Worm (Caenorhabditis elegans): ENCODE data around the gene ins-1.

DNA sequence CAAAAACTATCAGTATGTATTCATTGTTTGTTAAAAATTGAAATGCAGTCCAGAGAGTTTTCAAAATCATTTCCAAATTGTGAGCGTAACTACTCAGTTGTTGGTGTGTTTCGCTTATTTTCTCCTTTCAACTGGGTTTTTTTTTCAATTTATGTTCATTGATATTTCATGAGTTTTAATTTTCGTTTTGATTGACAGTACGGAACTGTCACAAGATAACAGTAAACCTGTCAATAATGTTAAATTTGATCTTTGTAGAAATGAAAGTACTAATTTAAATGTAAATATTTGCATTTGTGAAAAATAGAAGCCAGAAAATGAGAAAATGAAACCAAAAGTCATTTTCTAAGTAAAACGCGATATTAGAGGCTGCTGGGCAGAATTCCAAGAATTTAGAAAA is 26.1 kb downstream of the ins-1 start:
- TF ChIP-seq nhr-90 (tag; optimal IDR thresholded peaks at IDR 0.05) (no peak), ztf-3 (GFP tag; optimal IDR thresholded peaks at IDR 0.05) (no peak), gei-17 (GFP tag; optimal IDR thresholded peaks at IDR 0.05) (no peak), Y79H2A.3 (GFP tag; conservative IDR thresholded peaks at IDR 0.05) (no peak), dpl-1 (GFP tag; optimal IDR thresholded peaks at IDR 0.05) (no peak), tlf-1 (GFP tag; optimal IDR thresholded peaks at IDR 0.05) (no peak), nfya-1 (tag; optimal IDR thresholded peaks at IDR 0.05; ENCODE audit: borderline replicate concordance, insufficient read depth) (no peak), K12H6.12 (tag; optimal IDR thresholded peaks at IDR 0.05) (no peak), tbx-9 (tag; optimal IDR thresholded peaks at IDR 0.05; ENCODE audit: borderline replicate concordance) (no peak), unc-130 (GFP tag; optimal IDR thresholded peaks at IDR 0.05) (no peak), mes-4 (tag; optimal IDR thresholded peaks at IDR 0.05) (no peak), sea-2 (GFP tag; IDR thresholded peaks at IDR 0.05) (no peak), snpc-4 (GFP tag; optimal IDR thresholded peaks at IDR 0.05) (no peak), snpc-4 (tag; optimal IDR thresholded peaks at IDR 0.05) (no peak), lin-54 (GFP tag; optimal IDR thresholded peaks at IDR 0.05) (no peak)
